Worm (Caenorhabditis elegans) whole organism, L1 larva: ENCODE results near the gene C04A2.15.

ENCODE experiments used
- C16A3.4 ChIP-seq: fragments of 150-350 bp; optimal IDR thresholded peaks from 2 replicates; lab custom pipeline; 2014; ENCODE audit warnings: missing biosample characterization, missing genetic modification characterization
- F16B12.6 ChIP-seq: fragments of 150-350 bp; optimal IDR thresholded peaks from 2 replicates; lab custom pipeline; 2014; ENCODE audit warnings: missing biosample characterization, missing genetic modification characterization
- aly-2 ChIP-seq: fragments of 150-350 bp; optimal IDR thresholded peaks from 2 replicates; lab custom pipeline; 2014; ENCODE audit warnings: missing biosample characterization, missing genetic modification characterization
- ama-1 ChIP-seq: fragments of 150-350 bp; optimal IDR thresholded peaks from 2 replicates; lab custom pipeline; 2014
- ceh-63 ChIP-seq: fragments of 200-800 bp; sonication (Bioruptor generic); optimal IDR thresholded peaks from 2 replicates; lab custom pipeline; 2018; ENCODE audit warnings: mild to moderate bottlenecking, missing genetic modification characterization, missing compliant biosample characterization
- ceh-8 ChIP-seq: fragments of 200-800 bp; sonication (Bioruptor generic); optimal IDR thresholded peaks from 2 replicates; lab custom pipeline; 2018; ENCODE audit warnings: mild to moderate bottlenecking, missing genetic modification characterization, moderate library complexity, missing compliant biosample characterization
- dpl-1 ChIP-seq, 3 experiments: fragments of 150-350 bp in 2 of 3; sonication (generic microtip) in 1 of 3; optimal IDR thresholded peaks; 2 replicates each; lab custom pipeline; 2014 to 2017; ENCODE audit warnings: missing biosample characterization in 3 of 3, missing genetic modification characterization in 3 of 3, missing genetic modification reagents in 3 of 3
- dsc-1 ChIP-seq: sonication (generic microtip); optimal IDR thresholded peaks from 2 replicates; lab custom pipeline; 2016; ENCODE audit warnings: mild to moderate bottlenecking, missing genetic modification characterization, missing compliant biosample characterization
- efl-1 ChIP-seq, 4 experiments: fragments of 150-350 bp; optimal IDR thresholded peaks in 3 of 4; peaks in 1 of 4; 1 replicate in 1 of 4; 2 replicates in 3 of 4; lab custom pipeline; 2014; ENCODE audit warnings: missing biosample characterization in 2 of 4, missing genetic modification characterization in 2 of 4, missing genetic modification reagents in 2 of 4
- egl-13 ChIP-seq: sonication (generic microtip); optimal IDR thresholded peaks from 2 replicates; lab custom pipeline; 2016; ENCODE audit warnings: missing genotype, missing genetic modification reagents, missing genetic modification characterization, missing compliant biosample characterization
- egl-27 ChIP-seq, 2 experiments: fragments of 150-350 bp in 1 of 2; sonication (generic microtip); optimal IDR thresholded peaks; 3 replicates each; lab custom pipeline; 2017 to 2018; ENCODE audit warnings: missing biosample characterization in 2 of 2, missing genetic modification characterization in 2 of 2, missing genetic modification reagents in 2 of 2
- elt-3 ChIP-seq, 6 experiments: fragments of 150-350 bp in 1 of 6; sonication (generic microtip); optimal IDR thresholded peaks; 2 replicates each; lab custom pipeline; 2017 to 2018; ENCODE audit warnings: missing biosample characterization in 6 of 6, missing genetic modification characterization in 6 of 6, inconsistent platforms in 1 of 6
- fkh-8 ChIP-seq: sonication (generic microtip); optimal IDR thresholded peaks from 2 replicates; lab custom pipeline; 2016; ENCODE audit warnings: mild to moderate bottlenecking, missing genetic modification characterization, missing compliant biosample characterization
- grh-1 ChIP-seq: fragments of 200-800 bp; sonication (Bioruptor generic); IDR thresholded peaks from 2 replicates; pipeline ENCODE4 v1.3.6; 2022; ENCODE audit warnings: missing genetic modification reagents, missing genetic modification characterization, missing compliant biosample characterization
- irx-1 ChIP-seq: sonication (generic microtip); optimal IDR thresholded peaks from 2 replicates; lab custom pipeline; 2016; ENCODE audit warnings: missing genetic modification characterization, missing compliant biosample characterization
- isw-1 ChIP-seq: fragments of 200-800 bp; sonication (Bioruptor generic); IDR thresholded peaks from 2 replicates; pipeline ENCODE4 v1.3.6; 2022; ENCODE audit warnings: missing genetic modification characterization, missing compliant biosample characterization
- jun-1 ChIP-seq: fragments of 150-350 bp; optimal IDR thresholded peaks from 2 replicates; lab custom pipeline; 2014; ENCODE audit warnings: missing biosample characterization, missing genetic modification reagents, missing genetic modification characterization
- lin-13 ChIP-seq: fragments of 150-350 bp; optimal IDR thresholded peaks from 2 replicates; lab custom pipeline; 2014; ENCODE audit warnings: missing biosample characterization, missing genetic modification reagents, missing genetic modification characterization
- lin-14 ChIP-seq: fragments of 200-800 bp; sonication (Bioruptor generic); optimal IDR thresholded peaks from 2 replicates; lab custom pipeline; 2018; ENCODE audit warnings: mild to moderate bottlenecking, missing genetic modification characterization, moderate library complexity, missing compliant biosample characterization
- lin-35 ChIP-seq, 2 experiments: fragments of 150-350 bp; optimal IDR thresholded peaks; 2 replicates each; lab custom pipeline; 2014; ENCODE audit warnings: missing biosample characterization in 2 of 2, missing genetic modification characterization in 2 of 2, missing genetic modification reagents in 2 of 2
- lir-3 ChIP-seq: sonication (generic microtip); optimal IDR thresholded peaks from 2 replicates; lab custom pipeline; 2016; ENCODE audit warnings: mild to moderate bottlenecking, missing genetic modification characterization, moderate library complexity, missing compliant biosample characterization; ENCODE audit not compliant: poor library complexity
- lsy-2 ChIP-seq, 2 experiments: fragments of 150-350 bp; optimal IDR thresholded peaks; 2 replicates each; lab custom pipeline; 2014; ENCODE audit warnings: missing biosample characterization in 2 of 2, missing genetic modification characterization in 2 of 2
- mdl-1 ChIP-seq, 2 experiments: fragments of 150-350 bp; optimal IDR thresholded peaks; 2 replicates each; lab custom pipeline; 2014 to 2017; ENCODE audit warnings: missing biosample characterization in 2 of 2, missing genetic modification characterization in 2 of 2, inconsistent platforms in 1 of 2
- nhr-19 ChIP-seq: fragments of 200-800 bp; sonication (Bioruptor generic); conservative IDR thresholded peaks from 2 replicates; pipeline ENCODE4 v1.3.6; 2022; ENCODE audit warnings: missing genetic modification characterization, missing compliant biosample characterization
- nhr-20 ChIP-seq: sonication (generic microtip); optimal IDR thresholded peaks from 2 replicates; lab custom pipeline; 2016; ENCODE audit warnings: mild to moderate bottlenecking, missing genetic modification characterization, missing compliant biosample characterization
- nhr-47 ChIP-seq: sonication (generic microtip); optimal IDR thresholded peaks from 2 replicates; lab custom pipeline; 2016; ENCODE audit warnings: mild to moderate bottlenecking, missing genetic modification characterization, moderate library complexity, missing compliant biosample characterization
- nhr-71 ChIP-seq: sonication (generic microtip); optimal IDR thresholded peaks from 2 replicates; lab custom pipeline; 2016; ENCODE audit warnings: mild to moderate bottlenecking, missing genetic modification characterization, moderate library complexity, missing compliant biosample characterization
- nhr-77 ChIP-seq: fragments of 150-350 bp; optimal IDR thresholded peaks from 2 replicates; lab custom pipeline; 2014; ENCODE audit warnings: missing biosample characterization, missing genetic modification characterization
- nhr-85 ChIP-seq: sonication (generic microtip); peaks from one replicate; lab custom pipeline; 2016; ENCODE audit warnings: missing genetic modification characterization, inconsistent platforms, missing compliant biosample characterization
- nhr-90 ChIP-seq: sonication (generic microtip); optimal IDR thresholded peaks from 2 replicates; lab custom pipeline; 2016; ENCODE audit warnings: mild to moderate bottlenecking, missing genetic modification characterization, missing compliant biosample characterization; ENCODE audit not compliant: poor library complexity
- rnt-1 ChIP-seq: sonication (generic microtip); optimal IDR thresholded peaks from 2 replicates; lab custom pipeline; 2016; ENCODE audit warnings: mild to moderate bottlenecking, missing genetic modification characterization, moderate library complexity, missing compliant biosample characterization
- skn-1 ChIP-seq: fragments of 150-350 bp; optimal IDR thresholded peaks from 2 replicates; lab custom pipeline; 2014; ENCODE audit warnings: missing biosample characterization, missing genetic modification characterization
- snpc-4 ChIP-seq: fragments of 150-350 bp; optimal IDR thresholded peaks from 2 replicates; lab custom pipeline; 2014; ENCODE audit warnings: missing biosample characterization, missing genetic modification characterization
- snu-23 ChIP-seq: sonication (generic microtip); optimal IDR thresholded peaks from 2 replicates; lab custom pipeline; 2016; ENCODE audit warnings: missing genetic modification characterization, missing compliant biosample characterization
- sptf-1 ChIP-seq: fragments of 150-350 bp; optimal IDR thresholded peaks from 2 replicates; lab custom pipeline; 2014; ENCODE audit warnings: missing biosample characterization, missing genetic modification characterization
- swsn-7 ChIP-seq: sonication (generic microtip); optimal IDR thresholded peaks from 2 replicates; lab custom pipeline; 2016; ENCODE audit warnings: missing genetic modification characterization, missing compliant biosample characterization
- tbx-2 ChIP-seq: sonication (generic microtip); optimal IDR thresholded peaks from 2 replicates; lab custom pipeline; 2016; ENCODE audit warnings: missing genetic modification characterization, missing compliant biosample characterization
- unc-130 ChIP-seq: fragments of 150-350 bp; optimal IDR thresholded peaks from 2 replicates; lab custom pipeline; 2017; ENCODE audit warnings: missing biosample characterization, missing genetic modification characterization, inconsistent platforms
- vab-15 ChIP-seq: sonication (generic microtip); optimal IDR thresholded peaks from 2 replicates; lab custom pipeline; 2017; ENCODE audit warnings: missing genotype, mild to moderate bottlenecking, missing genetic modification characterization, missing compliant biosample characterization
- xbp-1 ChIP-seq: sonication (generic microtip); optimal IDR thresholded peaks from 2 replicates; lab custom pipeline; 2016; ENCODE audit warnings: missing genetic modification characterization, missing compliant biosample characterization
- zip-4 ChIP-seq: fragments of 200-800 bp; sonication (Bioruptor generic); optimal IDR thresholded peaks from 2 replicates; lab custom pipeline; 2018; ENCODE audit warnings: mild to moderate bottlenecking, missing genetic modification characterization, moderate library complexity, missing compliant biosample characterization
- ztf-11 ChIP-seq, 2 experiments: sonication (generic microtip); optimal IDR thresholded peaks; 2 replicates each; lab custom pipeline; 2016 to 2017; ENCODE audit warnings: missing genetic modification characterization in 2 of 2, missing biosample characterization in 1 of 2, missing compliant biosample characterization in 1 of 2
- ztf-4 ChIP-seq: fragments of 150-350 bp; optimal IDR thresholded peaks from 2 replicates; lab custom pipeline; 2014; ENCODE audit warnings: missing biosample characterization, missing genetic modification characterization

The C04A2.15 gene

DNA sequence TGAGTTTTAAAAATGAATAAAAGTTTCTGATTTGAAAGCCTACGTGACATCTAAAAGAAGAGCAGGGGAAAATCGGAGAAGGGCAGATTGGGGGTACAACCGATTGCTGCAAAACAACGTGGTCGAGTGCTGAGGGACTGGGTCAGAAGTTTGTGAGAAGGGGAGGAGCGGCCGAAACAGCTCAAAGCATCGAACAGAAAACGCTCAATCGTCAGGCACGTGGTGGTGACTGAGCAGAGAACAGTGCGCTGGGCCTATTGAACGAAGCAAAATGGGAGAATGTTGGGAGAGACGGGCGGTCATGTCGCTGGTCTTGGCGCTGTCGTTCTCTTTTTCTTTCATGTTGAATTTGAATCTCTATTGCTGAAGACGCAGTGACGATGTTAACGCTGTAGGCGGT lies 39.1 kb downstream of the C04A2.15 start:
- TF ChIP-seq lsy-2 (tag; optimal IDR thresholded peaks at IDR 0.05; lab: Kevin White, UChicago) (peak; percentile 50 to 65), ceh-8 (GFP tag; lab: Kevin White, UChicago) (no peak), xbp-1 (tag; lab: Kevin White, UChicago) (peak; percentile 14), F16B12.6 (tag; lab: Kevin White, UChicago) (no peak), sptf-1 (tag; lab: Kevin White, UChicago) (no peak), swsn-7 (peak; percentile 60), isw-1 (0 out of 2 replicates have a peak, but pooled peaks have one; percentile 1), vab-15 (tag; lab: Kevin White, UChicago) (no peak), unc-130 (tag; lab: Kevin White, UChicago) (peak; percentile 83), nhr-77 (tag; lab: Kevin White, UChicago) (no peak), lin-14 (GFP tag; lab: Kevin White, UChicago) (peak; percentile 88), nhr-90 (tag; lab: Kevin White, UChicago) (peak; percentile 4), irx-1 (tag; lab: Kevin White, UChicago) (peak; percentile 5), tbx-2 (tag; lab: Kevin White, UChicago) (peak; percentile 48), nhr-85 (tag; lab: Kevin White, UChicago) (peak; percentile 87), aly-2 (no peak), nhr-20 (peak; percentile 81), dpl-1 (GFP tag; optimal IDR thresholded peaks at IDR 0.05; lab: Kevin White, UChicago) (peak in 2 of 3 experiments; percentile 15 to 38), jun-1 (tag; lab: Kevin White, UChicago) (peak; percentile 60), rnt-1 (peak; percentile 40), dsc-1 (peak; percentile 7), egl-13 (tag; lab: Kevin White, UChicago) (no peak), nhr-71 (peak; percentile 78), mdl-1 (tag; optimal IDR thresholded peaks at IDR 0.05; lab: Kevin White, UChicago) (peak in 1 of 2 experiments; percentile 95), zip-4 (GFP tag; lab: Kevin White, UChicago) (no peak), ama-1 (lab: Kevin White, UChicago) (peak; percentile 49), C16A3.4 (tag; lab: Kevin White, UChicago) (peak; percentile 70), ztf-11 (tag; optimal IDR thresholded peaks at IDR 0.05; lab: Kevin White, UChicago) (no peak), ceh-63 (GFP tag; lab: Kevin White, UChicago) (no peak), lin-13 (GFP tag; lab: Kevin White, UChicago) (peak; percentile 31), fkh-8 (peak; percentile 8), nhr-19 (GFP tag; lab: Robert Waterston, UW) (peak; percentile 96), egl-27 (tag; optimal IDR thresholded peaks at IDR 0.05; lab: Kevin White, UChicago) (peak in 1 of 2 experiments; percentile 39), lin-35 (GFP tag; optimal IDR thresholded peaks at IDR 0.05; lab: Kevin White, UChicago) (peak; percentile 33 to 77), nhr-47 (tag; lab: Kevin White, UChicago) (peak; percentile 29), elt-3 (tag; optimal IDR thresholded peaks at IDR 0.05; lab: Kevin White, UChicago) (peak in 1 of 6 experiments; percentile 21), lir-3 (tag; lab: Kevin White, UChicago) (peak; percentile 29), snu-23 (peak; percentile 83), snpc-4 (tag; lab: Kevin White, UChicago) (peak; percentile 7), ztf-4 (tag; lab: Kevin White, UChicago) (peak; percentile 43), grh-1 (0 out of 2 replicates have a peak, but pooled peaks have one; percentile 9), skn-1 (tag; lab: Kevin White, UChicago) (peak; percentile 43), efl-1 (optimal IDR thresholded peaks at IDR 0.05; lab: Kevin White, UChicago) (peak; percentile 14 to 22), efl-1 (GFP tag; optimal IDR thresholded peaks at IDR 0.05 in 1 of 2; lab: Kevin White, UChicago) (peak in 1 of 2 experiments; percentile 94)
- TF ChIP-seq, all 84 proteins: peak for 33
